Fruit fly (Drosophila melanogaster) whole organism, embryonic: ENCODE results near the gene Cpr62Bc.

ENCODE experiments used
- Abd-B ChIP-seq: fragments of 200-800 bp; sonication (Bioruptor generic); optimal IDR thresholded peaks from 2 replicates; lab custom pipeline; 2018; ENCODE audit warnings: missing biosample characterization, mild to moderate bottlenecking, missing genetic modification characterization, moderate library complexity
- B-H1 ChIP-seq: fragments of 200-800 bp; sonication (Bioruptor generic); IDR thresholded peaks from 3 replicates; pipeline ENCODE4 v1.3.6; 2022; ENCODE audit warnings: missing biosample characterization, missing genetic modification characterization
- BEAF-32 ChIP-seq: fragments of 200-800 bp; sonication (Bioruptor generic); optimal IDR thresholded peaks from 3 replicates; lab custom pipeline; 2017; ENCODE audit warnings: missing biosample characterization, missing genetic modification characterization, mild to moderate bottlenecking, moderate library complexity, missing genetic modification reagents
- Bdp1 ChIP-seq: fragments of 200-800 bp; sonication (Bioruptor generic); optimal IDR thresholded peaks from 3 replicates; lab custom pipeline; 2016; ENCODE audit warnings: missing biosample characterization, missing genetic modification characterization
- CG10267 ChIP-seq: fragments of 200-800 bp; sonication (Bioruptor generic); optimal IDR thresholded peaks from 2 replicates; lab custom pipeline; 2018; ENCODE audit warnings: missing biosample characterization, mild to moderate bottlenecking, missing genetic modification characterization, moderate library complexity
- CG10462 ChIP-seq: fragments of 200-800 bp; sonication (Bioruptor generic); optimal IDR thresholded peaks from 2 replicates; lab custom pipeline; 2016; ENCODE audit warnings: missing biosample characterization, missing genetic modification characterization
- CG11247 ChIP-seq: fragments of 200-800 bp; sonication (Bioruptor generic); IDR thresholded peaks from 2 replicates; pipeline ENCODE4 v1.3.6; 2022; ENCODE audit warnings: missing biosample characterization, missing genetic modification characterization
- CG11504 ChIP-seq: fragments of 200-800 bp; sonication (Bioruptor generic); optimal IDR thresholded peaks from 3 replicates; lab custom pipeline; 2019; ENCODE audit warnings: missing biosample characterization, mild to moderate bottlenecking, missing genetic modification characterization, moderate library complexity
- CG12155 ChIP-seq: fragments of 200-800 bp; sonication (Bioruptor generic); optimal IDR thresholded peaks from 3 replicates; lab custom pipeline; 2016; ENCODE audit warnings: missing biosample characterization, missing genetic modification characterization
- CG12942 ChIP-seq: fragments of 200-800 bp; sonication (Bioruptor generic); optimal IDR thresholded peaks from 3 replicates; lab custom pipeline; 2016; ENCODE audit warnings: missing biosample characterization, missing genetic modification characterization
- CG13624 ChIP-seq: fragments of 200-800 bp; sonication (Bioruptor generic); optimal IDR thresholded peaks from 2 replicates; lab custom pipeline; 2016; ENCODE audit warnings: missing biosample characterization, missing genetic modification characterization
- CG14050 ChIP-seq: fragments of 200-800 bp; sonication (Bioruptor generic); IDR thresholded peaks from 3 replicates; pipeline ENCODE4 v1.3.6; 2022; ENCODE audit warnings: missing biosample characterization, missing genetic modification characterization
- CG1603 ChIP-seq: fragments of 200-800 bp; sonication (Bioruptor generic); optimal IDR thresholded peaks from 2 replicates; lab custom pipeline; 2019; ENCODE audit warnings: missing biosample characterization, mild to moderate bottlenecking, missing genetic modification characterization, moderate library complexity
- CG17612 ChIP-seq: fragments of 200-800 bp; sonication (Bioruptor generic); IDR thresholded peaks from 2 replicates; pipeline ENCODE4 v1.3.6; 2022; ENCODE audit warnings: missing biosample characterization, missing genetic modification characterization
- CG17802 ChIP-seq: fragments of 200-800 bp; sonication (Bioruptor generic); optimal IDR thresholded peaks from 2 replicates; lab custom pipeline; 2018; ENCODE audit warnings: missing biosample characterization, mild to moderate bottlenecking, missing genetic modification characterization, moderate library complexity
- CG1832 ChIP-seq: fragments of 200-800 bp; sonication (Bioruptor generic); optimal IDR thresholded peaks from 2 replicates; lab custom pipeline; 2017; ENCODE audit warnings: missing biosample characterization, mild to moderate bottlenecking, missing genetic modification characterization, inconsistent platforms
- CG2120 ChIP-seq: fragments of 200-800 bp; sonication (Bioruptor generic); optimal IDR thresholded peaks from 3 replicates; lab custom pipeline; 2016; ENCODE audit warnings: missing biosample characterization, missing genetic modification characterization
- CG4328 ChIP-seq: fragments of 200-800 bp; sonication (Bioruptor generic); optimal IDR thresholded peaks from 3 replicates; lab custom pipeline; 2017; ENCODE audit warnings: missing biosample characterization, missing genetic modification reagents, missing genetic modification characterization
- CG4617 ChIP-seq: fragments of 200-800 bp; sonication (Bioruptor generic); optimal IDR thresholded peaks from 3 replicates; lab custom pipeline; 2016; ENCODE audit warnings: missing biosample characterization, missing genetic modification characterization, borderline replicate concordance
- CG6272 ChIP-seq: fragments of 200-800 bp; sonication (Bioruptor generic); IDR thresholded peaks from 2 replicates; pipeline ENCODE4 v1.3.6; 2022; ENCODE audit warnings: missing biosample characterization, missing genetic modification characterization
- CG6683 ChIP-seq: fragments of 200-800 bp; sonication (Bioruptor generic); optimal IDR thresholded peaks from 2 replicates; lab custom pipeline; 2017; ENCODE audit warnings: missing biosample characterization, mild to moderate bottlenecking, missing genetic modification characterization, missing genetic modification reagents
- CG7372 ChIP-seq: fragments of 200-800 bp; sonication (Bioruptor generic); IDR thresholded peaks from 2 replicates; pipeline ENCODE4 v1.3.6; 2022; ENCODE audit warnings: missing biosample characterization, missing genetic modification characterization
- CG8290 ChIP-seq, 3 experiments: fragments of 200-800 bp; sonication (Bioruptor generic); optimal IDR thresholded peaks; 2 replicates each; lab custom pipeline; 2016 to 2019; ENCODE audit warnings: missing biosample characterization in 3 of 3, missing genetic modification characterization in 3 of 3, mild to moderate bottlenecking in 2 of 3, moderate library complexity in 1 of 3
- CHES-1-like ChIP-seq: fragments of 200-800 bp; sonication (Bioruptor generic); optimal IDR thresholded peaks from 2 replicates; lab custom pipeline; 2016; ENCODE audit warnings: missing biosample characterization, missing genetic modification characterization
- CTCF ChIP-seq: fragments of 200-800 bp; sonication (Bioruptor generic); optimal IDR thresholded peaks from 2 replicates; lab custom pipeline; 2017; ENCODE audit warnings: missing biosample characterization, mild to moderate bottlenecking, missing genetic modification characterization, moderate library complexity
- Dfd ChIP-seq, 2 experiments: fragments of >200 bp; optimal IDR thresholded peaks; 2 replicates each; lab custom pipeline; 2017; ENCODE audit warnings: missing biosample characterization in 2 of 2, missing genetic modification characterization in 2 of 2
- ERR ChIP-seq: fragments of 200-800 bp; sonication (Bioruptor generic); optimal IDR thresholded peaks from 2 replicates; lab custom pipeline; 2016; ENCODE audit warnings: missing biosample characterization, missing genetic modification characterization
- Ets65A ChIP-seq: fragments of 200-800 bp; sonication (Bioruptor generic); peaks from one replicate; lab custom pipeline; 2016; ENCODE audit warnings: missing biosample characterization, missing genetic modification characterization
- GATAe ChIP-seq: fragments of 200-800 bp; sonication (Bioruptor generic); conservative IDR thresholded peaks from 2 replicates; pipeline ENCODE4 v1.3.6; 2022; ENCODE audit warnings: missing biosample characterization, missing genetic modification characterization
- H15 ChIP-seq: fragments of 200-800 bp; sonication (Bioruptor generic); IDR thresholded peaks from 3 replicates; pipeline ENCODE4 v1.3.6; 2022; ENCODE audit warnings: missing biosample characterization, missing genetic modification characterization
- Hand ChIP-seq: fragments of 200-800 bp; sonication (Bioruptor generic); optimal IDR thresholded peaks from 2 replicates; lab custom pipeline; 2017; ENCODE audit warnings: mild to moderate bottlenecking, missing biosample characterization, missing genetic modification reagents, missing genetic modification characterization
- Max ChIP-seq: fragments of 200-800 bp; sonication (Bioruptor generic); optimal IDR thresholded peaks from 2 replicates; lab custom pipeline; 2016; ENCODE audit warnings: missing biosample characterization, mild to moderate bottlenecking, missing genetic modification characterization
- PHDP ChIP-seq: fragments of 200-800 bp; sonication (Bioruptor generic); optimal IDR thresholded peaks from 3 replicates; lab custom pipeline; 2018; ENCODE audit warnings: missing biosample characterization, mild to moderate bottlenecking, missing genetic modification characterization, moderate library complexity
- Tbp ChIP-seq: fragments of >200 bp; optimal IDR thresholded peaks from 2 replicates; lab custom pipeline; 2018; ENCODE audit warnings: missing biosample characterization, missing genetic modification characterization
- YL-1 ChIP-seq: fragments of 200-800 bp; sonication (Bioruptor generic); optimal IDR thresholded peaks from 3 replicates; lab custom pipeline; 2017; ENCODE audit warnings: missing biosample characterization, mild to moderate bottlenecking, missing genetic modification characterization
- bigmax ChIP-seq: fragments of 200-800 bp; sonication (Bioruptor generic); optimal IDR thresholded peaks from 2 replicates; lab custom pipeline; 2018; ENCODE audit warnings: missing biosample characterization, mild to moderate bottlenecking, missing genetic modification characterization
- bowl ChIP-seq: fragments of 200-800 bp; sonication (Bioruptor generic); IDR thresholded peaks from 2 replicates; pipeline ENCODE4 v1.3.6; 2022; ENCODE audit warnings: missing biosample characterization, missing genetic modification characterization
- dmrt11E ChIP-seq: fragments of 200-800 bp; sonication (Bioruptor generic); optimal IDR thresholded peaks from 3 replicates; lab custom pipeline; 2018; ENCODE audit warnings: missing biosample characterization, mild to moderate bottlenecking, missing genetic modification characterization, moderate library complexity
- eve ChIP-seq, 2 experiments: fragments of >200 bp; optimal IDR thresholded peaks; 2 replicates each; lab custom pipeline; 2017; ENCODE audit warnings: missing biosample characterization in 2 of 2, missing genetic modification characterization in 2 of 2
- fd64A ChIP-seq: fragments of 200-800 bp; sonication (Bioruptor generic); optimal IDR thresholded peaks from 3 replicates; lab custom pipeline; 2018; ENCODE audit warnings: missing biosample characterization, mild to moderate bottlenecking, missing genetic modification characterization
- ham ChIP-seq: fragments of 200-800 bp; sonication (Bioruptor generic); IDR thresholded peaks from 2 replicates; pipeline ENCODE4 v1.3.6; 2022; ENCODE audit warnings: missing biosample characterization, missing genetic modification characterization
- kni ChIP-seq: fragments of 200-800 bp; sonication (Bioruptor generic); optimal IDR thresholded peaks from 3 replicates; lab custom pipeline; 2017; ENCODE audit warnings: mild to moderate bottlenecking, missing biosample characterization, missing genetic modification reagents, missing genetic modification characterization
- lmd ChIP-seq: fragments of 200-800 bp; sonication (Bioruptor generic); IDR thresholded peaks from 2 replicates; pipeline ENCODE4 v1.3.6; 2022; ENCODE audit warnings: missing biosample characterization, missing genetic modification characterization
- nerfin-2 ChIP-seq: fragments of 200-800 bp; sonication (Bioruptor generic); IDR thresholded peaks from 2 replicates; pipeline ENCODE4 v1.3.6; 2022; ENCODE audit warnings: missing biosample characterization, missing genetic modification characterization; ENCODE audit not compliant: partially characterized antibody
- p53 ChIP-seq: fragments of 200-800 bp; sonication (Bioruptor generic); optimal IDR thresholded peaks from 2 replicates; lab custom pipeline; 2016; ENCODE audit warnings: missing biosample characterization, missing genetic modification characterization
- pum ChIP-seq: fragments of 200-800 bp; sonication (Bioruptor generic); optimal IDR thresholded peaks from 2 replicates; lab custom pipeline; 2016; ENCODE audit warnings: missing biosample characterization, missing genetic modification characterization
- stc ChIP-seq: fragments of 200-800 bp; sonication (Bioruptor generic); IDR thresholded peaks from 2 replicates; pipeline ENCODE4 v1.3.6; 2022; ENCODE audit warnings: missing biosample characterization, missing genetic modification characterization
- tap ChIP-seq: fragments of 200-800 bp; optimal IDR thresholded peaks from 3 replicates; lab custom pipeline; 2019; ENCODE audit warnings: missing biosample characterization, mild to moderate bottlenecking, missing genetic modification characterization, moderate library complexity
- tin ChIP-seq: fragments of 200-800 bp; sonication (Bioruptor generic); optimal IDR thresholded peaks from 3 replicates; lab custom pipeline; 2016; ENCODE audit warnings: missing biosample characterization, missing genetic modification characterization
- tio ChIP-seq: fragments of 200-800 bp; sonication (Bioruptor generic); optimal IDR thresholded peaks from 2 replicates; lab custom pipeline; 2017; ENCODE audit warnings: missing biosample characterization, missing genetic modification characterization, inconsistent platforms
- unpg ChIP-seq: fragments of 200-800 bp; sonication (Bioruptor generic); optimal IDR thresholded peaks from 3 replicates; lab custom pipeline; 2018; ENCODE audit warnings: missing biosample characterization, mild to moderate bottlenecking, missing genetic modification characterization, moderate library complexity
- vnd ChIP-seq: fragments of 200-800 bp; sonication (Bioruptor generic); IDR thresholded peaks from 3 replicates; pipeline ENCODE4 v1.3.6; 2022; ENCODE audit warnings: missing biosample characterization, missing genetic modification characterization; ENCODE audit not compliant: partially characterized antibody

Cpr62Bc gene

dm6 chr3L:1802802-1803201 lies 39.1 kb downstream of the Cpr62Bc start, which contains the start of the genes JTBR and CG42676 (continued):
- TF ChIP-seq vnd (GFP tag; lab: Robert Waterston, UW) (0 out of 3 replicates have a peak, but pooled peaks have one; percentile 28), Max (peak; percentile 33), Tbp (GFP tag; lab: Kevin White, UChicago) (no peak), H15 (GFP tag; lab: Robert Waterston, UW) (no peak), CG14050 (GFP tag; lab: Robert Waterston, UW) (no peak), CG4328 (GFP tag; lab: Kevin White, UChicago) (no peak), B-H1 (GFP tag; lab: Robert Waterston, UW) (no peak), dmrt11E (tag; lab: Kevin White, UChicago) (peak; percentile 3), CG1832 (GFP tag; lab: Kevin White, UChicago) (no peak), ERR (GFP tag; lab: Kevin White, UChicago) (no peak), CG7372 (GFP tag; lab: Robert Waterston, UW) (no peak), CTCF (GFP tag; lab: Kevin White, UChicago) (peak; percentile 14), lmd (no peak), bigmax (GFP tag; lab: Kevin White, UChicago) (no peak), CG11247 (no peak), bowl (no peak), CG12155 (GFP tag; lab: Kevin White, UChicago) (no peak), CG17612 (GFP tag; lab: Robert Waterston, UW) (no peak), YL-1 (GFP tag; lab: Kevin White, UChicago) (peak; percentile 94), kni (no peak), CG10267 (tag; lab: Kevin White, UChicago) (peak; percentile 53), CG6683 (GFP tag; lab: Kevin White, UChicago) (no peak), CG11504 (tag; lab: Kevin White, UChicago) (no peak), pum (GFP tag; lab: Kevin White, UChicago) (no peak), unpg (GFP tag; lab: Kevin White, UChicago) (no peak), CG10462 (GFP tag; lab: Kevin White, UChicago) (no peak), tap (no peak), CG6272 (no peak), Abd-B (peak; percentile 42), Hand (GFP tag; lab: Kevin White, UChicago) (no peak), CG4617 (GFP tag; lab: Kevin White, UChicago) (peak; percentile 40), GATAe (no peak), Dfd (GFP tag; optimal IDR thresholded peaks at IDR 0.05; lab: Kevin White, UChicago) (no peak), ham (GFP tag; lab: Robert Waterston, UW) (no peak), BEAF-32 (GFP tag; lab: Kevin White, UChicago) (peak; percentile 34), stc (GFP tag; lab: Robert Waterston, UW) (no peak), CHES-1-like (GFP tag; lab: Kevin White, UChicago) (peak; percentile 53), CG8290 (GFP tag; optimal IDR thresholded peaks at IDR 0.05; lab: Kevin White, UChicago) (peak; percentile 42), CG8290 (tag; optimal IDR thresholded peaks at IDR 0.05; lab: Kevin White, UChicago) (no peak), tio (no peak), p53 (GFP tag; lab: Kevin White, UChicago) (no peak), CG1603 (tag; lab: Kevin White, UChicago) (no peak), CG2120 (GFP tag; lab: Kevin White, UChicago) (peak; percentile 41), PHDP (tag; lab: Kevin White, UChicago) (no peak), eve (GFP tag; optimal IDR thresholded peaks at IDR 0.05; lab: Kevin White, UChicago) (no peak), nerfin-2 (no peak), CG12942 (GFP tag; lab: Kevin White, UChicago) (no peak), CG17802 (tag; lab: Kevin White, UChicago) (no peak), fd64A (GFP tag; lab: Kevin White, UChicago) (no peak), CG13624 (peak; percentile 1), Bdp1 (no peak), tin (GFP tag; lab: Kevin White, UChicago) (no peak), Ets65A (GFP tag; lab: Kevin White, UChicago) (no peak)
